Worm (Caenorhabditis elegans): ENCODE results near the gene srz-11.

The srz-11 gene

ce11 chrV:15190903-15191302 lies 28.0 kb downstream of the srz-11 start, which contains the start of gene Y75B12B.11 (continued):
- peak; percentile 94; the same call in 1 of the 2 replicates for TF ChIP-seq bed-1 (GFP tag; IDR thresholded peaks at IDR 0.05)
- TF ChIP-seq Y67H2A.10 (GFP tag; conservative IDR thresholded peaks at IDR 0.05) = no peak
- peak; percentile 81 for TF ChIP-seq snpc-1.1 (tag; optimal IDR thresholded peaks at IDR 0.05; ENCODE audit: insufficient read depth)
- TF ChIP-seq ama-1 (optimal IDR thresholded peaks at IDR 0.05) = peak; percentile 78
- TF ChIP-seq ama-1 (GFP tag; optimal IDR thresholded peaks at IDR 0.05) = peak; percentile 93 to 95
- peak; percentile 95 for TF ChIP-seq mes-4 (tag; optimal IDR thresholded peaks at IDR 0.05)
- TF ChIP-seq ekl-4 (GFP tag; IDR thresholded peaks at IDR 0.05) = peak; percentile 96
- TF ChIP-seq ztf-26 (tag; optimal IDR thresholded peaks at IDR 0.05) = peak; percentile 95
- TF ChIP-seq madf-6 (GFP tag; IDR thresholded peaks at IDR 0.05) = peak; percentile 92
- peak; percentile 60; the same call in 1 of the 2 replicates for TF ChIP-seq K11D2.4 (GFP tag; IDR thresholded peaks at IDR 0.05)
- peak; percentile 97 for TF ChIP-seq rpc-1 (optimal IDR thresholded peaks at IDR 0.05)
- peak; percentile 97 for TF ChIP-seq rpc-1 (tag; optimal IDR thresholded peaks at IDR 0.05)
- TF ChIP-seq ztf-18 (tag; optimal IDR thresholded peaks at IDR 0.05) = peak; percentile 86
- peak; percentile 86 for TF ChIP-seq sptf-2 (GFP tag; optimal IDR thresholded peaks at IDR 0.05)
- peak; percentile 73; the same call in 1 of the 2 replicates for TF ChIP-seq aptf-2 (GFP tag; conservative IDR thresholded peaks at IDR 0.05)
- TF ChIP-seq tbx-9 (tag; optimal IDR thresholded peaks at IDR 0.05; ENCODE audit: borderline replicate concordance) = peak; percentile 90
- peak; percentile 81 for TF ChIP-seq nhr-179 (tag; optimal IDR thresholded peaks at IDR 0.05)
- 0 out of 2 replicates have a peak, but pooled peaks have one; percentile 75 for TF ChIP-seq ztf-6 (GFP tag; IDR thresholded peaks at IDR 0.05)
- TF ChIP-seq akir-1 (GFP tag; optimal IDR thresholded peaks at IDR 0.05) = peak; percentile 40
- no peak for TF ChIP-seq ccch-3 (GFP tag; optimal IDR thresholded peaks at IDR 0.05)
- TF ChIP-seq B0019.2 (GFP tag; conservative IDR thresholded peaks at IDR 0.05) = peak; percentile 62
- peak; percentile 98 for TF ChIP-seq zim-3 (tag; optimal IDR thresholded peaks at IDR 0.05)
- TF ChIP-seq lin-40 (tag; optimal IDR thresholded peaks at IDR 0.05) = peak; percentile 88
- TF ChIP-seq unc-62 (GFP tag; optimal IDR thresholded peaks at IDR 0.05) = no peak
- TF ChIP-seq F57A8.1 (GFP tag; optimal IDR thresholded peaks at IDR 0.05) = peak; percentile 86
- peak; percentile 97 for TF ChIP-seq nfyb-1 (GFP tag; IDR thresholded peaks at IDR 0.05)
- TF ChIP-seq hmg-20 (GFP tag; IDR thresholded peaks at IDR 0.05) = peak; percentile 93
- peak; percentile 98 for TF ChIP-seq nhr-90 (tag; optimal IDR thresholded peaks at IDR 0.05)
- TF ChIP-seq let-607 (tag; optimal IDR thresholded peaks at IDR 0.05) = peak; percentile 66 to 83
- TF ChIP-seq tlf-1 (GFP tag; optimal IDR thresholded peaks at IDR 0.05) = peak; percentile 95
- TF ChIP-seq bed-2 (GFP tag; IDR thresholded peaks at IDR 0.05) = no peak; the same call in 1 of the 2 replicates
- peak; percentile 87 for TF ChIP-seq Y53F4B.3 (GFP tag; IDR thresholded peaks at IDR 0.05)
- peak; percentile 82 for TF ChIP-seq F22D6.2 (tag; optimal IDR thresholded peaks at IDR 0.05)
- TF ChIP-seq mcd-1 (GFP tag; IDR thresholded peaks at IDR 0.05) = peak; percentile 93
- peak; percentile 97 for TF ChIP-seq cebp-2 (GFP tag; IDR thresholded peaks at IDR 0.05)
- TF ChIP-seq F52B5.7 (tag; optimal IDR thresholded peaks at IDR 0.05) = peak; percentile 97
- peak; percentile 91 for TF ChIP-seq F57C9.4 (tag; optimal IDR thresholded peaks at IDR 0.05)
- peak; percentile 85 for TF ChIP-seq ceh-27 (GFP tag; optimal IDR thresholded peaks at IDR 0.05)
- peak; percentile 95 for TF ChIP-seq atf-7 (tag; optimal IDR thresholded peaks at IDR 0.05)
- peak; percentile 46 for TF ChIP-seq ztf-3 (GFP tag; optimal IDR thresholded peaks at IDR 0.05)
- peak; percentile 98 for TF ChIP-seq die-1 (tag; optimal IDR thresholded peaks at IDR 0.05)
- TF ChIP-seq zfh-2 (GFP tag; conservative IDR thresholded peaks at IDR 0.05) = peak; percentile 95
- TF ChIP-seq nhr-80 (tag; optimal IDR thresholded peaks at IDR 0.05) = peak; percentile 73
- TF ChIP-seq attf-5 (GFP tag; optimal IDR thresholded peaks at IDR 0.05) = peak; percentile 89
- TF ChIP-seq lin-26 (GFP tag; IDR thresholded peaks at IDR 0.05) = peak; percentile 99
- TF ChIP-seq attf-6 (GFP tag; IDR thresholded peaks at IDR 0.05) = peak; percentile 93
- peak; percentile 96 for TF ChIP-seq aptf-3 (GFP tag; IDR thresholded peaks at IDR 0.05)
- peak; percentile 93 for TF ChIP-seq pbrm-1 (GFP tag; IDR thresholded peaks at IDR 0.05)
- TF ChIP-seq efl-1 (GFP tag; optimal IDR thresholded peaks at IDR 0.05) = peak; percentile 62
- TF ChIP-seq ceh-91 (GFP tag; IDR thresholded peaks at IDR 0.05) = peak; percentile 70
